Worm (Caenorhabditis elegans) whole organism, late embryonic: ENCODE data around the gene tph-1.

Source experiments
- C08G9.2 ChIP-seq: sonication (generic microtip); optimal IDR thresholded peaks from 2 replicates; lab custom pipeline; 2016; ENCODE audit warnings: mild to moderate bottlenecking, missing genetic modification characterization, moderate library complexity, missing compliant biosample characterization
- C38D4.7 ChIP-seq: fragments of 200-800 bp; sonication (Bioruptor generic); optimal IDR thresholded peaks from 2 replicates; lab custom pipeline; 2018; ENCODE audit warnings: mild to moderate bottlenecking, missing genetic modification characterization, moderate library complexity, missing compliant biosample characterization
- K02D7.2 ChIP-seq: sonication (generic microtip); optimal IDR thresholded peaks from 2 replicates; lab custom pipeline; 2017; ENCODE audit warnings: mild to moderate bottlenecking, missing genetic modification characterization, missing compliant biosample characterization
- K09A11.1 ChIP-seq: sonication (generic microtip); optimal IDR thresholded peaks from 2 replicates; lab custom pipeline; 2017; ENCODE audit warnings: antibody characterized with exemption, mild to moderate bottlenecking, missing genetic modification characterization, missing compliant biosample characterization; ENCODE audit not compliant: insufficient read depth
- Y22D7AL.16 ChIP-seq: sonication (generic microtip); optimal IDR thresholded peaks from 2 replicates; lab custom pipeline; 2016; ENCODE audit warnings: missing genetic modification characterization, missing compliant biosample characterization
- ahr-1 ChIP-seq: sonication (generic microtip); optimal IDR thresholded peaks from 2 replicates; lab custom pipeline; 2016; ENCODE audit warnings: missing genetic modification characterization, missing compliant biosample characterization
- ama-1 ChIP-seq: fragments of 150-350 bp; optimal IDR thresholded peaks from 2 replicates; lab custom pipeline; 2014
- ceh-19 ChIP-seq: fragments of 200-800 bp; sonication (Bioruptor generic); optimal IDR thresholded peaks from 2 replicates; lab custom pipeline; 2018; ENCODE audit warnings: mild to moderate bottlenecking, missing genetic modification characterization, missing compliant biosample characterization
- ceh-2 ChIP-seq: sonication (generic microtip); optimal IDR thresholded peaks from 2 replicates; lab custom pipeline; 2016; ENCODE audit warnings: missing genotype, missing genetic modification characterization, missing compliant biosample characterization
- ceh-30 ChIP-seq: fragments of 150-350 bp; optimal IDR thresholded peaks from 2 replicates; lab custom pipeline; 2014; ENCODE audit warnings: missing biosample characterization, missing genetic modification characterization
- ceh-45 ChIP-seq: fragments of 200-800 bp; sonication (Bioruptor generic); IDR thresholded peaks from 2 replicates; pipeline ENCODE4 v1.3.6; 2022; ENCODE audit warnings: missing genetic modification reagents, missing genetic modification characterization, missing compliant biosample characterization
- ceh-48 ChIP-seq: sonication (generic microtip); optimal IDR thresholded peaks from 2 replicates; lab custom pipeline; 2016; ENCODE audit warnings: missing genetic modification characterization, inconsistent platforms, missing compliant biosample characterization
- ceh-9 ChIP-seq: sonication (generic microtip); optimal IDR thresholded peaks from 2 replicates; lab custom pipeline; 2016; ENCODE audit warnings: mild to moderate bottlenecking, missing genetic modification characterization, inconsistent platforms, missing compliant biosample characterization
- che-1 ChIP-seq: sonication (generic microtip); optimal IDR thresholded peaks from 2 replicates; lab custom pipeline; 2016; ENCODE audit warnings: mild to moderate bottlenecking, missing genetic modification characterization, missing compliant biosample characterization
- dve-1 ChIP-seq: sonication (generic microtip); optimal IDR thresholded peaks from 2 replicates; lab custom pipeline; 2017; ENCODE audit warnings: antibody characterized with exemption, mild to moderate bottlenecking, missing genetic modification characterization, missing compliant biosample characterization
- elt-4 ChIP-seq: sonication (generic microtip); optimal IDR thresholded peaks from 2 replicates; lab custom pipeline; 2016; ENCODE audit warnings: missing genetic modification characterization, missing compliant biosample characterization
- ets-4 ChIP-seq: sonication (generic microtip); optimal IDR thresholded peaks from 2 replicates; lab custom pipeline; 2016; ENCODE audit warnings: missing genetic modification characterization, missing compliant biosample characterization
- eyg-1 ChIP-seq: sonication (generic microtip); optimal IDR thresholded peaks from 2 replicates; lab custom pipeline; 2016; ENCODE audit warnings: missing genotype, missing genetic modification characterization, missing compliant biosample characterization
- fax-1 ChIP-seq: sonication (generic microtip); optimal IDR thresholded peaks from 2 replicates; lab custom pipeline; 2016; ENCODE audit warnings: missing genotype, missing genetic modification characterization, missing compliant biosample characterization
- fkh-10 ChIP-seq: fragments of 150-350 bp; optimal IDR thresholded peaks from 2 replicates; lab custom pipeline; 2014; ENCODE audit warnings: missing biosample characterization, missing genetic modification reagents, missing genetic modification characterization
- fkh-6 ChIP-seq: sonication (generic microtip); optimal IDR thresholded peaks from 2 replicates; lab custom pipeline; 2016; ENCODE audit warnings: missing genetic modification characterization, missing compliant biosample characterization
- gmeb-2 ChIP-seq: sonication (generic microtip); optimal IDR thresholded peaks from 2 replicates; lab custom pipeline; 2016; ENCODE audit warnings: missing genetic modification characterization, inconsistent platforms, missing compliant biosample characterization
- hlh-15 ChIP-seq: sonication (generic microtip); optimal IDR thresholded peaks from 2 replicates; lab custom pipeline; 2016; ENCODE audit warnings: missing genetic modification characterization, missing compliant biosample characterization
- hlh-6 ChIP-seq: sonication (generic microtip); optimal IDR thresholded peaks from 2 replicates; lab custom pipeline; 2016; ENCODE audit warnings: missing genotype, missing genetic modification characterization, missing compliant biosample characterization
- lim-6 ChIP-seq: sonication (generic microtip); optimal IDR thresholded peaks from 2 replicates; lab custom pipeline; 2016; ENCODE audit warnings: missing genetic modification characterization, missing compliant biosample characterization
- lin-11 ChIP-seq: fragments of 200-800 bp; sonication (Bioruptor generic); optimal IDR thresholded peaks from 2 replicates; lab custom pipeline; 2018; ENCODE audit warnings: mild to moderate bottlenecking, missing genetic modification characterization, missing compliant biosample characterization
- madf-2 ChIP-seq: sonication (generic microtip); optimal IDR thresholded peaks from 2 replicates; lab custom pipeline; 2017; ENCODE audit warnings: missing genetic modification characterization, missing compliant biosample characterization
- nfya-1 ChIP-seq: sonication (generic microtip); optimal IDR thresholded peaks from 2 replicates; lab custom pipeline; 2017; ENCODE audit warnings: missing genetic modification characterization, mild to moderate bottlenecking, missing compliant biosample characterization, antibody characterized with exemption, moderate library complexity
- nhr-232 ChIP-seq: sonication (generic microtip); optimal IDR thresholded peaks from 2 replicates; lab custom pipeline; 2016; ENCODE audit warnings: missing genetic modification characterization, missing compliant biosample characterization
- npax-4 ChIP-seq: sonication (generic microtip); optimal IDR thresholded peaks from 2 replicates; lab custom pipeline; 2016; ENCODE audit warnings: missing genetic modification characterization, missing compliant biosample characterization
- odd-2 ChIP-seq: sonication (generic microtip); optimal IDR thresholded peaks from 2 replicates; lab custom pipeline; 2017; ENCODE audit warnings: antibody characterized with exemption, mild to moderate bottlenecking, missing genetic modification characterization, missing compliant biosample characterization
- pha-2 ChIP-seq: sonication (generic microtip); optimal IDR thresholded peaks from 2 replicates; lab custom pipeline; 2017; ENCODE audit warnings: mild to moderate bottlenecking, missing genetic modification characterization, missing compliant biosample characterization
- pqm-1 ChIP-seq: sonication (generic microtip); optimal IDR thresholded peaks from 2 replicates; lab custom pipeline; 2016; ENCODE audit warnings: missing genetic modification characterization, missing compliant biosample characterization
- pros-1 ChIP-seq: fragments of 150-350 bp; optimal IDR thresholded peaks from 2 replicates; lab custom pipeline; 2014; ENCODE audit warnings: missing biosample characterization, missing genetic modification reagents, missing genetic modification characterization
- ref-2 ChIP-seq: sonication (generic microtip); optimal IDR thresholded peaks from 2 replicates; lab custom pipeline; 2016; ENCODE audit warnings: missing genetic modification characterization, missing compliant biosample characterization
- rnt-1 ChIP-seq: sonication (generic microtip); optimal IDR thresholded peaks from 2 replicates; lab custom pipeline; 2016; ENCODE audit warnings: missing genetic modification characterization, missing compliant biosample characterization
- sdc-2 ChIP-seq: sonication (generic microtip); optimal IDR thresholded peaks from 2 replicates; lab custom pipeline; 2016; ENCODE audit warnings: missing genotype, missing genetic modification characterization, missing compliant biosample characterization
- sox-2 ChIP-seq: fragments of 200-800 bp; sonication (Bioruptor generic); IDR thresholded peaks from 2 replicates; pipeline ENCODE4 v1.3.6; 2022; ENCODE audit warnings: missing genetic modification reagents, missing genetic modification characterization, missing compliant biosample characterization
- sox-4 ChIP-seq: sonication (generic microtip); optimal IDR thresholded peaks from 2 replicates; lab custom pipeline; 2017; ENCODE audit warnings: mild to moderate bottlenecking, missing genetic modification characterization, inconsistent platforms, missing compliant biosample characterization
- syd-9 ChIP-seq: sonication (generic microtip); optimal IDR thresholded peaks from 2 replicates; lab custom pipeline; 2016; ENCODE audit warnings: mild to moderate bottlenecking, missing genetic modification characterization, moderate library complexity, missing compliant biosample characterization
- tbx-2 ChIP-seq: sonication (generic microtip); optimal IDR thresholded peaks from 2 replicates; lab custom pipeline; 2016; ENCODE audit warnings: missing genetic modification characterization, missing compliant biosample characterization
- tbx-7 ChIP-seq: sonication (generic microtip); optimal IDR thresholded peaks from 2 replicates; lab custom pipeline; 2016; ENCODE audit warnings: missing genotype, missing genetic modification characterization, missing compliant biosample characterization
- ttx-3 ChIP-seq: sonication (generic microtip); optimal IDR thresholded peaks from 2 replicates; lab custom pipeline; 2016; ENCODE audit warnings: missing genetic modification reagents, missing genetic modification characterization, missing compliant biosample characterization
- unc-3 ChIP-seq, 2 experiments: fragments of 200-800 bp in 1 of 2; sonication (Bioruptor generic) in 1 of 2; sonication (generic microtip) in 1 of 2; conservative IDR thresholded peaks in 1 of 2; optimal IDR thresholded peaks in 1 of 2; 2 replicates each; pipeline versions ENCODE4 v1.3.6 to Lab custom; 2016 to 2022; ENCODE audit warnings: missing compliant biosample characterization in 2 of 2, missing genetic modification characterization in 2 of 2, missing genetic modification reagents in 1 of 2
- unc-55 ChIP-seq: sonication (generic microtip); optimal IDR thresholded peaks from 2 replicates; lab custom pipeline; 2017; ENCODE audit warnings: missing biosample characterization, missing genetic modification reagents, missing genetic modification characterization
- unc-86 ChIP-seq: sonication (generic microtip); optimal IDR thresholded peaks from 2 replicates; lab custom pipeline; 2016; ENCODE audit warnings: missing genetic modification characterization, missing compliant biosample characterization
- ztf-16 ChIP-seq: sonication (generic microtip); optimal IDR thresholded peaks from 2 replicates; lab custom pipeline; 2017; ENCODE audit warnings: missing genetic modification characterization, missing compliant biosample characterization

Gene tph-1

ce11 chrII:7549035-7549434, at the start of gene tph-1:
Gene tph-1 (plus strand): TSS chrII:7549335.
- no peak for TF ChIP-seq ets-4 (tag; lab: Kevin White, UChicago)
- TF ChIP-seq madf-2: no peak
- TF ChIP-seq sox-2: no peak
- TF ChIP-seq fkh-6 (tag; lab: Kevin White, UChicago): no peak
- TF ChIP-seq ceh-30: no peak
- no peak for TF ChIP-seq sdc-2 (tag; lab: Kevin White, UChicago)
- TF ChIP-seq ttx-3 (tag; lab: Kevin White, UChicago): no peak
- no peak for TF ChIP-seq nhr-232 (tag; lab: Kevin White, UChicago)

- TF ChIP-seq pqm-1 (tag; lab: Kevin White, UChicago) (no peak), C38D4.7 (no peak), hlh-6 (no peak), hlh-15 (no peak), ztf-16 (tag; lab: Kevin White, UChicago) (no peak), ceh-45 (GFP tag; lab: Robert Waterston, UW) (no peak), fkh-6 (tag; lab: Kevin White, UChicago) (no peak), K09A11.1 (tag; lab: Kevin White, UChicago) (no peak), ceh-9 (tag; lab: Kevin White, UChicago) (no peak), sox-4 (no peak), ceh-2 (no peak), ceh-48 (no peak), lin-11 (tag; lab: Kevin White, UChicago) (no peak), dve-1 (tag; lab: Kevin White, UChicago) (no peak), K02D7.2 (tag; lab: Kevin White, UChicago) (no peak), ahr-1 (tag; lab: Kevin White, UChicago) (no peak), ref-2 (tag; lab: Kevin White, UChicago) (no peak), fkh-10 (GFP tag; lab: Kevin White, UChicago) (no peak), C08G9.2 (no peak)
Measured at ce11 chrII:7499390-7499789, 49.7 kb upstream of the tph-1 start, which contains the start of gene srab-14. Gene srab-14 (minus strand): TSS chrII:7499490.

- TF ChIP-seq elt-4 (tag; lab: Kevin White, UChicago): no peak
- no peak for TF ChIP-seq gmeb-2 (tag; lab: Kevin White, UChicago)
- no peak for TF ChIP-seq Y22D7AL.16
- no peak for TF ChIP-seq che-1 (tag; lab: Kevin White, UChicago)
- no peak for TF ChIP-seq unc-55 (GFP tag; lab: Kevin White, UChicago)
- TF ChIP-seq ceh-2: no peak
- no peak for TF ChIP-seq ama-1 (lab: Kevin White, UChicago)
- TF ChIP-seq fax-1 (tag; lab: Kevin White, UChicago): no peak
- TF ChIP-seq pros-1 (tag; lab: Kevin White, UChicago): no peak
- no peak for TF ChIP-seq eyg-1 (tag; lab: Kevin White, UChicago)
- no peak for TF ChIP-seq syd-9
- TF ChIP-seq tbx-2: no peak
- no peak for TF ChIP-seq tbx-7 (tag; lab: Kevin White, UChicago)
- TF ChIP-seq dve-1 (tag; lab: Kevin White, UChicago): no peak
- no peak for TF ChIP-seq ahr-1 (tag; lab: Kevin White, UChicago)
- no peak for TF ChIP-seq rnt-1 (tag; lab: Kevin White, UChicago)
Measured at ce11 chrII:7505005-7505404, 44.1 kb upstream of the tph-1 start, which contains the start of gene C28F5.1. Gene C28F5.1 (plus strand): TSS chrII:7505305.

- no peak for TF ChIP-seq lim-6 (tag; lab: Kevin White, UChicago)
- no peak for TF ChIP-seq sdc-2 (tag; lab: Kevin White, UChicago)
- TF ChIP-seq ceh-19 (GFP tag; lab: Kevin White, UChicago): no peak
- no peak for TF ChIP-seq odd-2 (tag; lab: Kevin White, UChicago)
- TF ChIP-seq npax-4 (tag; lab: Kevin White, UChicago): no peak
- no peak for TF ChIP-seq hlh-15
- TF ChIP-seq unc-3 (GFP tag; conservative IDR thresholded peaks at IDR 0.05; lab: Robert Waterston, UW): no peak
- no peak for TF ChIP-seq unc-3 (tag; optimal IDR thresholded peaks at IDR 0.05; lab: Kevin White, UChicago)
- no peak for TF ChIP-seq lin-11 (tag; lab: Kevin White, UChicago)
- TF ChIP-seq sox-4: no peak
- TF ChIP-seq pha-2 (tag; lab: Kevin White, UChicago): no peak
- TF ChIP-seq nfya-1 (tag; lab: Kevin White, UChicago): no peak
- no peak for TF ChIP-seq unc-86 (tag; lab: Kevin White, UChicago)
Measured at ce11 chrII:7519221-7519620, 29.9 kb upstream of the tph-1 start, which contains the start of gene glb-9. Gene glb-9 (minus strand): TSS chrII:7519321.
